Worm (Caenorhabditis elegans): ENCODE results near the gene Y59H11AR.3.

Y59H11AR.3 gene

ce11 chrIV:8595317-8595716 lies at the start of gene Y59H11AR.3:
TSS of gene Y59H11AR.3 (minus strand) at chrIV:8595417.
- TF ChIP-seq ztf-29 (GFP tag; IDR thresholded peaks at IDR 0.05) (no peak), ref-1 (GFP tag; conservative IDR thresholded peaks at IDR 0.05) (no peak), klf-2 (GFP tag; conservative IDR thresholded peaks at IDR 0.05) (no peak), med-1 (GFP tag; optimal IDR thresholded peaks at IDR 0.05; ENCODE audit: insufficient read depth) (no peak), tab-1 (GFP tag; IDR thresholded peaks at IDR 0.05) (no peak), cog-1 (tag; optimal IDR thresholded peaks at IDR 0.05) (no peak), flt-1 (GFP tag; IDR thresholded peaks at IDR 0.05) (no peak), T22C8.4 (GFP tag; IDR thresholded peaks at IDR 0.05) (no peak), ztf-23 (GFP tag; IDR thresholded peaks at IDR 0.05) (no peak)

- TF ChIP-seq klf-2 (GFP tag; conservative IDR thresholded peaks at IDR 0.05) (no peak), ref-1 (GFP tag; conservative IDR thresholded peaks at IDR 0.05) (no peak), med-1 (GFP tag; optimal IDR thresholded peaks at IDR 0.05; ENCODE audit: insufficient read depth) (no peak), ztf-29 (GFP tag; IDR thresholded peaks at IDR 0.05) (no peak), cog-1 (tag; optimal IDR thresholded peaks at IDR 0.05) (no peak), T22C8.4 (GFP tag; IDR thresholded peaks at IDR 0.05) (no peak), flt-1 (GFP tag; IDR thresholded peaks at IDR 0.05) (no peak), tab-1 (GFP tag; IDR thresholded peaks at IDR 0.05) (no peak), ztf-23 (GFP tag; IDR thresholded peaks at IDR 0.05) (no peak)
These were observed 49.2 kb upstream of the Y59H11AR.3 start, which contains the start of gene C49C8.3 for ce11 chrIV:8644432-8644831. TSS of gene C49C8.3 (plus strand) at chrIV:8644732.

- TF ChIP-seq tab-1 (GFP tag; IDR thresholded peaks at IDR 0.05), result no peak
- no peak for TF ChIP-seq T22C8.4 (GFP tag; IDR thresholded peaks at IDR 0.05)
- TF ChIP-seq ref-1 (GFP tag; conservative IDR thresholded peaks at IDR 0.05), result no peak
- TF ChIP-seq ztf-29 (GFP tag; IDR thresholded peaks at IDR 0.05), result no peak
- no peak for TF ChIP-seq flt-1 (GFP tag; IDR thresholded peaks at IDR 0.05)
- TF ChIP-seq ztf-23 (GFP tag; IDR thresholded peaks at IDR 0.05), result no peak
- TF ChIP-seq klf-2 (GFP tag; conservative IDR thresholded peaks at IDR 0.05), result no peak
These were observed 43.5 kb upstream of the Y59H11AR.3 start, which contains the start of gene F42A9.9 for ce11 chrIV:8638761-8639160. TSS of gene F42A9.9 (minus strand) at chrIV:8638861.

- TF ChIP-seq tab-1 (GFP tag; IDR thresholded peaks at IDR 0.05) (no peak), flt-1 (GFP tag; IDR thresholded peaks at IDR 0.05) (no peak), T22C8.4 (GFP tag; IDR thresholded peaks at IDR 0.05) (no peak), klf-2 (GFP tag; conservative IDR thresholded peaks at IDR 0.05) (no peak), ref-1 (GFP tag; conservative IDR thresholded peaks at IDR 0.05) (no peak), ztf-23 (GFP tag; IDR thresholded peaks at IDR 0.05) (no peak), ztf-29 (GFP tag; IDR thresholded peaks at IDR 0.05) (no peak)
These were observed 35.8 kb upstream of the Y59H11AR.3 start, which contains the start of gene dgk-4 for ce11 chrIV:8631033-8631432. TSS of gene dgk-4 (plus strand) at chrIV:8631333.

- TF ChIP-seq cog-1 (tag; optimal IDR thresholded peaks at IDR 0.05) (no peak), klf-2 (GFP tag; conservative IDR thresholded peaks at IDR 0.05) (no peak), flt-1 (GFP tag; IDR thresholded peaks at IDR 0.05) (no peak), med-1 (GFP tag; optimal IDR thresholded peaks at IDR 0.05; ENCODE audit: insufficient read depth) (no peak), T22C8.4 (GFP tag; IDR thresholded peaks at IDR 0.05) (no peak), ztf-29 (GFP tag; IDR thresholded peaks at IDR 0.05) (no peak), ref-1 (GFP tag; conservative IDR thresholded peaks at IDR 0.05) (no peak), ztf-23 (GFP tag; IDR thresholded peaks at IDR 0.05) (no peak), tab-1 (GFP tag; IDR thresholded peaks at IDR 0.05) (no peak)
These were observed 35.0 kb upstream of the Y59H11AR.3 start for ce11 chrIV:8630243-8630642.

- TF ChIP-seq ztf-23 (GFP tag; IDR thresholded peaks at IDR 0.05), result 0 out of 2 replicates have a peak, but pooled peaks have one; percentile 43
- 0 out of 2 replicates have a peak, but pooled peaks have one; percentile 5 for TF ChIP-seq flt-1 (GFP tag; IDR thresholded peaks at IDR 0.05)
- TF ChIP-seq T22C8.4 (GFP tag; IDR thresholded peaks at IDR 0.05), result no peak
These were observed 34.4 kb upstream of the Y59H11AR.3 start for ce11 chrIV:8629609-8630052.

ce11 chrIV:8628262-8628661 lies 33.0 kb upstream of the Y59H11AR.3 start:
- TF ChIP-seq flt-1 (GFP tag; IDR thresholded peaks at IDR 0.05), result no peak
- no peak for TF ChIP-seq ztf-23 (GFP tag; IDR thresholded peaks at IDR 0.05)
- no peak for TF ChIP-seq T22C8.4 (GFP tag; IDR thresholded peaks at IDR 0.05)
- no peak for TF ChIP-seq ztf-29 (GFP tag; IDR thresholded peaks at IDR 0.05)
- TF ChIP-seq klf-2 (GFP tag; conservative IDR thresholded peaks at IDR 0.05), result no peak
- no peak for TF ChIP-seq cog-1 (tag; optimal IDR thresholded peaks at IDR 0.05)
- TF ChIP-seq med-1 (GFP tag; optimal IDR thresholded peaks at IDR 0.05; ENCODE audit: insufficient read depth), result no peak
- TF ChIP-seq tab-1 (GFP tag; IDR thresholded peaks at IDR 0.05), result no peak
- TF ChIP-seq ref-1 (GFP tag; conservative IDR thresholded peaks at IDR 0.05), result no peak

ce11 chrIV:8627328-8627727 lies 32.1 kb upstream of the Y59H11AR.3 start, which contains the start of gene F42A9.11:
TSS of gene F42A9.11 (plus strand) at chrIV:8627637.
- TF ChIP-seq cog-1 (tag; optimal IDR thresholded peaks at IDR 0.05), result no peak
- TF ChIP-seq ztf-29 (GFP tag; IDR thresholded peaks at IDR 0.05), result no peak
- no peak for TF ChIP-seq ztf-23 (GFP tag; IDR thresholded peaks at IDR 0.05)
- TF ChIP-seq ref-1 (GFP tag; conservative IDR thresholded peaks at IDR 0.05), result no peak
- TF ChIP-seq flt-1 (GFP tag; IDR thresholded peaks at IDR 0.05), result no peak
- no peak for TF ChIP-seq tab-1 (GFP tag; IDR thresholded peaks at IDR 0.05)
- no peak for TF ChIP-seq T22C8.4 (GFP tag; IDR thresholded peaks at IDR 0.05)
- TF ChIP-seq med-1 (GFP tag; optimal IDR thresholded peaks at IDR 0.05; ENCODE audit: insufficient read depth), result no peak
- no peak for TF ChIP-seq klf-2 (GFP tag; conservative IDR thresholded peaks at IDR 0.05)

ce11 chrIV:8626294-8626693 lies 31.1 kb upstream of the Y59H11AR.3 start:
- TF ChIP-seq tab-1 (GFP tag; IDR thresholded peaks at IDR 0.05) (no peak), cog-1 (tag; optimal IDR thresholded peaks at IDR 0.05) (no peak), ztf-23 (GFP tag; IDR thresholded peaks at IDR 0.05) (no peak), ref-1 (GFP tag; conservative IDR thresholded peaks at IDR 0.05) (no peak), klf-2 (GFP tag; conservative IDR thresholded peaks at IDR 0.05) (no peak), ztf-29 (GFP tag; IDR thresholded peaks at IDR 0.05) (no peak), T22C8.4 (GFP tag; IDR thresholded peaks at IDR 0.05) (no peak), flt-1 (GFP tag; IDR thresholded peaks at IDR 0.05) (no peak), med-1 (GFP tag; optimal IDR thresholded peaks at IDR 0.05; ENCODE audit: insufficient read depth) (no peak)

- no peak for TF ChIP-seq T22C8.4 (GFP tag; IDR thresholded peaks at IDR 0.05)
These were observed 30.5 kb upstream of the Y59H11AR.3 start for ce11 chrIV:8625730-8626129.

Measured in whole organism, midembryonic.